Worm (Caenorhabditis elegans) whole organism, L3 larva: ENCODE measurements around the gene srm-3.

Experiments used
- R02D3.7 ChIP-seq: fragments of 150-350 bp; optimal IDR thresholded peaks from 2 replicates; lab custom pipeline; 2014; ENCODE audit warnings: missing biosample characterization, missing genetic modification characterization
- ZK546.5 ChIP-seq: sonication (generic microtip); optimal IDR thresholded peaks from 2 replicates; lab custom pipeline; 2017; ENCODE audit warnings: missing biosample characterization, missing genetic modification characterization
- ceh-82 ChIP-seq: fragments of 150-350 bp; optimal IDR thresholded peaks from 2 replicates; lab custom pipeline; 2014; ENCODE audit warnings: missing biosample characterization, missing genetic modification characterization
- ceh-9 ChIP-seq: sonication (generic microtip); optimal IDR thresholded peaks from 2 replicates; lab custom pipeline; 2018; ENCODE audit warnings: missing biosample characterization, missing genetic modification characterization
- daf-12 ChIP-seq: fragments of 150-350 bp; optimal IDR thresholded peaks from 2 replicates; lab custom pipeline; 2014; ENCODE audit warnings: missing biosample characterization, missing genetic modification reagents, missing genetic modification characterization
- elt-1 ChIP-seq: fragments of 150-350 bp; optimal IDR thresholded peaks from 2 replicates; lab custom pipeline; 2014; ENCODE audit warnings: missing biosample characterization, missing genetic modification characterization
- elt-2 ChIP-seq: sonication (generic microtip); optimal IDR thresholded peaks from 2 replicates; lab custom pipeline; 2016; ENCODE audit warnings: missing genetic modification reagents, mild to moderate bottlenecking, missing genetic modification characterization, missing compliant biosample characterization
- elt-3 ChIP-seq, 3 experiments: fragments of 150-350 bp in 1 of 3; sonication (generic microtip) in 2 of 3; optimal IDR thresholded peaks; 2 replicates in 2 of 3; 4 replicates in 1 of 3; lab custom pipeline; 2014 to 2017; ENCODE audit warnings: missing biosample characterization in 3 of 3, missing genetic modification characterization in 3 of 3
- eor-1 ChIP-seq, 2 experiments: fragments of 150-350 bp; optimal IDR thresholded peaks; 2 replicates each; lab custom pipeline; 2014 to 2018; ENCODE audit warnings: missing biosample characterization in 2 of 2, missing genetic modification characterization in 2 of 2
- fkh-10 ChIP-seq: sonication (generic microtip); optimal IDR thresholded peaks from 2 replicates; lab custom pipeline; 2017; ENCODE audit warnings: missing biosample characterization, missing genetic modification reagents, missing genetic modification characterization
- fkh-2 ChIP-seq: fragments of 150-350 bp; optimal IDR thresholded peaks from 2 replicates; lab custom pipeline; 2014; ENCODE audit warnings: missing biosample characterization, missing genetic modification reagents, missing genetic modification characterization
- lin-39 ChIP-seq: fragments of 150-350 bp; optimal IDR thresholded peaks from 2 replicates; lab custom pipeline; 2018; ENCODE audit warnings: missing biosample characterization, missing genetic modification reagents, missing genetic modification characterization
- lsy-12 ChIP-seq: sonication (generic microtip); optimal IDR thresholded peaks from 2 replicates; lab custom pipeline; 2016; ENCODE audit warnings: mild to moderate bottlenecking, missing genetic modification characterization, missing compliant biosample characterization
- mdl-1 ChIP-seq: fragments of 150-350 bp; optimal IDR thresholded peaks from 2 replicates; lab custom pipeline; 2014; ENCODE audit warnings: missing biosample characterization, missing genetic modification characterization
- mml-1 ChIP-seq: fragments of 150-350 bp; sonication (generic microtip); optimal IDR thresholded peaks from 3 replicates; lab custom pipeline; 2014; ENCODE audit warnings: missing biosample characterization, missing genetic modification characterization
- nfya-1 ChIP-seq: sonication (generic microtip); optimal IDR thresholded peaks from 2 replicates; lab custom pipeline; 2017; ENCODE audit warnings: missing genetic modification characterization, mild to moderate bottlenecking, missing compliant biosample characterization, antibody characterized with exemption, moderate library complexity; ENCODE audit not compliant: insufficient read depth
- nhr-11 ChIP-seq: fragments of 150-350 bp; optimal IDR thresholded peaks from 2 replicates; lab custom pipeline; 2014; ENCODE audit warnings: missing biosample characterization, missing genetic modification characterization
- nhr-12 ChIP-seq: fragments of 150-350 bp; optimal IDR thresholded peaks from 2 replicates; lab custom pipeline; 2014; ENCODE audit warnings: missing biosample characterization, missing genetic modification characterization
- nhr-23 ChIP-seq: fragments of 150-350 bp; optimal IDR thresholded peaks from 2 replicates; lab custom pipeline; 2014; ENCODE audit warnings: missing biosample characterization, missing genetic modification reagents, missing genetic modification characterization
- nhr-67 ChIP-seq: fragments of 150-350 bp; optimal IDR thresholded peaks from 2 replicates; lab custom pipeline; 2014; ENCODE audit warnings: missing biosample characterization, missing genetic modification characterization
- nhr-77 ChIP-seq: fragments of 150-350 bp; optimal IDR thresholded peaks from 2 replicates; lab custom pipeline; 2014; ENCODE audit warnings: missing biosample characterization, missing genetic modification characterization
- pha-4 ChIP-seq: fragments of 150-350 bp; optimal IDR thresholded peaks from 2 replicates; lab custom pipeline; 2014; ENCODE audit warnings: missing biosample characterization, missing genetic modification reagents, missing genetic modification characterization
- pqm-1 ChIP-seq: fragments of 150-350 bp; optimal IDR thresholded peaks from 2 replicates; lab custom pipeline; 2017; ENCODE audit warnings: missing biosample characterization, missing genetic modification characterization, inconsistent platforms
- skn-1 ChIP-seq: fragments of 150-350 bp; optimal IDR thresholded peaks from 2 replicates; lab custom pipeline; 2014; ENCODE audit warnings: missing biosample characterization, missing genetic modification characterization
- tbx-2 ChIP-seq: sonication (generic microtip); optimal IDR thresholded peaks from 2 replicates; lab custom pipeline; 2016; ENCODE audit warnings: mild to moderate bottlenecking, missing genetic modification characterization, missing compliant biosample characterization
- unc-39 ChIP-seq: sonication (generic microtip); optimal IDR thresholded peaks from 4 replicates; lab custom pipeline; 2017; ENCODE audit warnings: missing biosample characterization, missing genetic modification characterization
- unc-62 ChIP-seq: fragments of 150-350 bp; sonication (generic microtip); optimal IDR thresholded peaks from 4 replicates; lab custom pipeline; 2014; ENCODE audit warnings: missing biosample characterization, missing genetic modification reagents, missing genetic modification characterization
- zag-1 ChIP-seq: fragments of 150-350 bp; optimal IDR thresholded peaks from 2 replicates; lab custom pipeline; 2014; ENCODE audit warnings: missing biosample characterization, missing genetic modification characterization
- ztf-11 ChIP-seq: fragments of 150-350 bp; optimal IDR thresholded peaks from 2 replicates; lab custom pipeline; 2014; ENCODE audit warnings: missing biosample characterization, missing genetic modification characterization
- ztf-4 ChIP-seq: fragments of 150-350 bp; optimal IDR thresholded peaks from 2 replicates; lab custom pipeline; 2014; ENCODE audit warnings: missing biosample characterization, missing genetic modification characterization

srm-3 gene

DNA sequence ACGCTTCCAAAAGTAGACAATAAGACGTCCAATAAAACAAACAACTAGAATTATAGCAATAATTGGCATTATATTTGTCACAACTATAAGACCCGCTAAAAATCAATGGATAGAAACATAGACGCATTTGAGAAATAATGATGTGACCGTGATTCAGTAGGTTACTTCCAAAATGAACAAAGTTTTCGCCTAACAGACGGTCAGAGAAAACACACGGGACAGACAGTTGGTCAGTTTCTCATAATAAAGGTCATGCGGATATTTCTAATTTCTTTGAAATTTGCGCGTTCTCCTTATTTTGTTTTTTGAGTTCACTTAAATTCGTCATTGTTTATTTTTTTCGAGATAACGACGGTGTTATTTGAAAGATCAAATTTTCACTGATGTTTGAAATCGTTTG, 17.2 kb upstream of the srm-3 start:
- TF ChIP-seq mdl-1 (no peak), nhr-23 (tag; lab: Kevin White, UChicago) (peak; percentile 20)
- TF ChIP-seq, all 47 proteins: peak for 1

DNA sequence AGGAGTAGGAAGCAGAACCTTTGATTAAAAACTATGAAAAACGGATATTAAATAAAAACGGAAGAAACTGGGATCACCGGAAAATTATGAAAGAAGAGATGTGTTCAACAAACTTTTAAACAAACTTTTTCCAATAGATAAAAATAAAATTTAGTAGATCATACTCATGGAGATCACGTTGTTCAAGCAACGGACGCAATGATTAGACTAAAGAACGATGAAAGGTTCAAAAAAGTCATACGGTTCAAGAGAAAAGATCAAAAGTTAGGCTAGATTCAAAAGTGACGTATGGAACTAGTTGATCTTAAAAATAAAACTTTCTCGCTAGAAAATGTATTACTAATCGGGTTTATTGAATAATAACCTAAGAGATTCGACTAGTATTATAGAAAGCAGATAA, 16.7 kb upstream of the srm-3 start:
- TF ChIP-seq zag-1, result no peak
- no peak for TF ChIP-seq ceh-9 (tag; lab: Kevin White, UChicago)
- TF ChIP-seq skn-1 (tag; lab: Kevin White, UChicago), result no peak
- TF ChIP-seq nfya-1 (tag; lab: Kevin White, UChicago), result no peak
- TF ChIP-seq nhr-12 (tag; lab: Kevin White, UChicago), result no peak
- no peak for TF ChIP-seq eor-1 (tag; optimal IDR thresholded peaks at IDR 0.05; lab: Kevin White, UChicago)
- TF ChIP-seq, all 47 proteins: peak for 0

DNA sequence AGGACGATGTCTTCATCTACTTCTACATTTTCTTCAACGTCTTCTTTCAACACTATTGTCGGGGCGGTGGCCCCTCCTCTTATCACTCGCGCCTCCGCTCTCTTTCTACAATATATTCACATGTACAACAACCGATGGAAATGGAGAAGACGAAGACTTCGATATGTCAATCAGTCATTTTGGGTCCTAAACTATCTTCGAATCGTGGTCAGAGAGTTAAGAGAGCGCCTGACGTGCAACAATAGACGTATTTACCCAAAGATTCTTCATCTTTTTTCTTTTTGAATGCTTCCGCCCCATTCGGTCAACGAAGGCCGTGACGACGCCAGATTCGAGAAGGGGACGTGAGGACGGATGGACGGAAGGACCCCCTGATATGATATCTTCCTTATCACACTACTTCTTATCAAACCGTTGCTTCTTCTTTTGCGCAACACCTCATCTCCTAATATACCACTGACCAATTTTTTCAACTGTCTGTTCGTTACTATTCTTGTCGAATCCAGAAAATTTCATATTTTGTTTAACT, 15.8 kb upstream of the srm-3 start:
- TF ChIP-seq R02D3.7 (no peak), pha-4 (tag; lab: Kevin White, UChicago) (no peak), tbx-2 (no peak), ztf-4 (tag; lab: Kevin White, UChicago) (no peak), ZK546.5 (tag; lab: Kevin White, UChicago) (no peak), nhr-23 (tag; lab: Kevin White, UChicago) (peak; percentile 51), daf-12 (tag; lab: Kevin White, UChicago) (no peak), elt-3 (tag; optimal IDR thresholded peaks at IDR 0.05; lab: Kevin White, UChicago) (peak in 2 of 3 experiments; percentile 51 to 63), elt-2 (tag; lab: Kevin White, UChicago) (no peak), ceh-82 (tag; lab: Kevin White, UChicago) (no peak), ceh-9 (tag; lab: Kevin White, UChicago) (no peak)

DNA sequence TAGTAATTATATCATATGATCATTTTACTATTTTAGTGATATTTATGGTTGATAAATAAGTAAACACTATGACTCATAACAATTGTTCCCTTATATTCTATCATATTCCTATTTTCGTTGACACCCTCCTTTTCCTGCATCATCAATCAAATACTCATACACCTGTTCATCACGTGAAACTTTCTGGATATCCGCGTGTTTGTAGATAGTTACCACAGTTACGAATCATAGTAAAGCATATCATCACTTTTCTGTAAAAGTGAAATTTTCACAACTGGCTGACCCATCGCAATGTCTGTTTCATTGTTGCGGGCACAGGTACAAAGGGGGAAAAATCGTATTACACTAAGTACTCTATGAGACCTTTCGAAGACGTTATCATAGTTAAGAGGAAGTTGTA, 14.9 kb upstream of the srm-3 start:
- no peak for TF ChIP-seq eor-1 (tag; optimal IDR thresholded peaks at IDR 0.05; lab: Kevin White, UChicago)
- TF ChIP-seq nfya-1 (tag; lab: Kevin White, UChicago), result no peak
- no peak for TF ChIP-seq nhr-23 (tag; lab: Kevin White, UChicago)
- peak in 1 of 3 experiments; percentile 2 for TF ChIP-seq elt-3 (tag; optimal IDR thresholded peaks at IDR 0.05; lab: Kevin White, UChicago)
- TF ChIP-seq unc-39, result no peak
- no peak for TF ChIP-seq daf-12 (tag; lab: Kevin White, UChicago)
- TF ChIP-seq, all 47 proteins: peak for 1

DNA sequence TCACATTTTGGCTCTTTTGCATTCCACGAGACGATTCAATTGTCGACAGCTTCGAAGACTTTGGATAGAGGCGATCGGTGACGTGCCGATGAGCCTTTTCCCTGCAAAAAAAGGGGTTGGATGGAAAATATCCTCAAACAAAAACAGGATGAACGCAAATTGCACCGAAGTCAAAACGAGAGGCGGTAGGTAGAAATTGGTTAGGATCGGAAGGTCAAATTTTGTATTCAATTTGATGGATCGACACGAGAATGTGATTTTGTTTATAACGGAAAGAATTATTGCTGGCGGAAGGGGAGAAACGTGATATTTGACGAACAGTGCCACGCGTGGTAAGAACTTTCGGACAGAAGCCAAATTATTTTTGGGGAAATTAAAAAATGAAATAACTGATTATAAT, 13.9 kb upstream of the srm-3 start, which contains the start of gene mca-1:
TSS of gene mca-1 (minus strand) at position 101 of the 400 bp plus-strand sequence.
- TF ChIP-seq lsy-12 (tag; lab: Kevin White, UChicago) (no peak), ceh-9 (tag; lab: Kevin White, UChicago) (no peak), unc-62 (GFP tag; lab: Kevin White, UChicago) (no peak), elt-2 (tag; lab: Kevin White, UChicago) (no peak), pqm-1 (tag; lab: Kevin White, UChicago) (no peak), ztf-4 (tag; lab: Kevin White, UChicago) (no peak), mml-1 (no peak), elt-1 (tag; lab: Kevin White, UChicago) (no peak), nhr-12 (tag; lab: Kevin White, UChicago) (no peak), R02D3.7 (no peak), fkh-2 (tag; lab: Kevin White, UChicago) (no peak), ZK546.5 (tag; lab: Kevin White, UChicago) (no peak), ztf-11 (tag; lab: Kevin White, UChicago) (no peak), nhr-11 (tag; lab: Kevin White, UChicago) (no peak), nhr-67 (tag; lab: Kevin White, UChicago) (no peak), nfya-1 (tag; lab: Kevin White, UChicago) (no peak), tbx-2 (no peak), nhr-23 (tag; lab: Kevin White, UChicago) (no peak)

DNA sequence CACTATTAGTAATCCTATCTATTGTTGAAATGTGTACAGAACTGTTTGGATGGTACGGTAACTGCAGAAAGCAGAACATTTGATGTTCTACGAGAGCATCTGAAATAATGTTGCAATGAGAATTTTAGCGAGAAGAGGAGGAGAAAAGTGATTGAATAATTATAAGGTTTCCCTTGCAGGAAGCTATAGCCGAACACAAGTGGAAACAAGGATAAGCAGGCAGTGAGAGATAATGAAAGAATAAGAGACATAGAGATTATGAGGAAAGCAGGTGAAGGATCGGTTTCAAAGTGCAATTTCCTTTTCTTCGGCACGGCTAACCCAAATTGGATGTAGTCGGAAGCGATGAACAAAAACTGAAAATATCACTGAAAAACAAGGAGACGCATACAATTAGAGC, 6.9 kb upstream of the srm-3 start, which contains the start of gene del-2:
TSS of gene del-2 (minus strand) at position 101 of the 400 bp plus-strand sequence.
- TF ChIP-seq lin-39 (tag; lab: Kevin White, UChicago), result no peak
- TF ChIP-seq nhr-77 (tag; lab: Kevin White, UChicago), result no peak
- no peak for TF ChIP-seq fkh-10 (GFP tag; lab: Kevin White, UChicago)
- no peak for TF ChIP-seq tbx-2
- no peak for TF ChIP-seq mml-1
